Worm (Caenorhabditis elegans) whole organism, L3 larva: ENCODE data around the gene T09A12.1.

Source experiments
- R02D3.7 ChIP-seq: fragments of 150-350 bp; optimal IDR thresholded peaks from 2 replicates; lab custom pipeline; 2014; ENCODE audit warnings: missing biosample characterization, missing genetic modification characterization
- ZK546.5 ChIP-seq: sonication (generic microtip); optimal IDR thresholded peaks from 2 replicates; lab custom pipeline; 2017; ENCODE audit warnings: missing biosample characterization, missing genetic modification characterization
- aly-2 ChIP-seq: fragments of 150-350 bp; optimal IDR thresholded peaks from 2 replicates; lab custom pipeline; 2014; ENCODE audit warnings: missing biosample characterization, missing genetic modification characterization
- ama-1 ChIP-seq: fragments of 150-350 bp; optimal IDR thresholded peaks from 2 replicates; lab custom pipeline; 2018
- ceh-16 ChIP-seq: sonication (generic microtip); optimal IDR thresholded peaks from 2 replicates; lab custom pipeline; 2017; ENCODE audit warnings: missing biosample characterization, missing genetic modification characterization
- daf-12 ChIP-seq: fragments of 150-350 bp; optimal IDR thresholded peaks from 2 replicates; lab custom pipeline; 2014; ENCODE audit warnings: missing biosample characterization, missing genetic modification reagents, missing genetic modification characterization
- egl-5 ChIP-seq: fragments of 150-350 bp; optimal IDR thresholded peaks from 2 replicates; lab custom pipeline; 2017; ENCODE audit warnings: missing biosample characterization, missing genetic modification reagents, missing genetic modification characterization, inconsistent platforms
- elt-1 ChIP-seq: fragments of 150-350 bp; optimal IDR thresholded peaks from 2 replicates; lab custom pipeline; 2014; ENCODE audit warnings: missing biosample characterization, missing genetic modification characterization
- elt-2 ChIP-seq: sonication (generic microtip); optimal IDR thresholded peaks from 2 replicates; lab custom pipeline; 2016; ENCODE audit warnings: missing genetic modification reagents, mild to moderate bottlenecking, missing genetic modification characterization, missing compliant biosample characterization
- eor-1 ChIP-seq, 2 experiments: fragments of 150-350 bp; optimal IDR thresholded peaks; 2 replicates each; lab custom pipeline; 2014 to 2018; ENCODE audit warnings: missing biosample characterization in 2 of 2, missing genetic modification characterization in 2 of 2
- fkh-10 ChIP-seq: sonication (generic microtip); optimal IDR thresholded peaks from 2 replicates; lab custom pipeline; 2017; ENCODE audit warnings: missing biosample characterization, missing genetic modification reagents, missing genetic modification characterization
- fkh-2 ChIP-seq: fragments of 150-350 bp; optimal IDR thresholded peaks from 2 replicates; lab custom pipeline; 2014; ENCODE audit warnings: missing biosample characterization, missing genetic modification reagents, missing genetic modification characterization
- fos-1 ChIP-seq: fragments of 150-350 bp; optimal IDR thresholded peaks from 2 replicates; lab custom pipeline; 2014; ENCODE audit warnings: missing biosample characterization, missing genetic modification characterization
- hmg-11 ChIP-seq: sonication (generic microtip); optimal IDR thresholded peaks from 2 replicates; lab custom pipeline; 2016; ENCODE audit warnings: missing genetic modification characterization, missing compliant biosample characterization
- jun-1 ChIP-seq: fragments of 150-350 bp; optimal IDR thresholded peaks from 2 replicates; lab custom pipeline; 2014; ENCODE audit warnings: missing biosample characterization, missing genetic modification reagents, missing genetic modification characterization
- lin-15B ChIP-seq: fragments of 150-350 bp; optimal IDR thresholded peaks from 2 replicates; lab custom pipeline; 2014; ENCODE audit warnings: missing biosample characterization, missing genetic modification characterization
- lin-39 ChIP-seq: fragments of 150-350 bp; optimal IDR thresholded peaks from 2 replicates; lab custom pipeline; 2018; ENCODE audit warnings: missing biosample characterization, missing genetic modification reagents, missing genetic modification characterization
- lsy-12 ChIP-seq: sonication (generic microtip); optimal IDR thresholded peaks from 2 replicates; lab custom pipeline; 2016; ENCODE audit warnings: mild to moderate bottlenecking, missing genetic modification characterization, missing compliant biosample characterization
- mdl-1 ChIP-seq: fragments of 150-350 bp; optimal IDR thresholded peaks from 2 replicates; lab custom pipeline; 2014; ENCODE audit warnings: missing biosample characterization, missing genetic modification characterization
- mml-1 ChIP-seq: fragments of 150-350 bp; sonication (generic microtip); optimal IDR thresholded peaks from 3 replicates; lab custom pipeline; 2014; ENCODE audit warnings: missing biosample characterization, missing genetic modification characterization
- nfya-1 ChIP-seq: sonication (generic microtip); optimal IDR thresholded peaks from 2 replicates; lab custom pipeline; 2017; ENCODE audit warnings: missing genetic modification characterization, mild to moderate bottlenecking, missing compliant biosample characterization, antibody characterized with exemption, moderate library complexity; ENCODE audit not compliant: insufficient read depth
- nhr-11 ChIP-seq: fragments of 150-350 bp; optimal IDR thresholded peaks from 2 replicates; lab custom pipeline; 2014; ENCODE audit warnings: missing biosample characterization, missing genetic modification characterization
- nhr-12 ChIP-seq: fragments of 150-350 bp; optimal IDR thresholded peaks from 2 replicates; lab custom pipeline; 2014; ENCODE audit warnings: missing biosample characterization, missing genetic modification characterization
- nhr-25 ChIP-seq: sonication (generic microtip); optimal IDR thresholded peaks from 2 replicates; lab custom pipeline; 2017; ENCODE audit warnings: missing biosample characterization, missing genetic modification characterization
- nhr-28 ChIP-seq: fragments of 150-350 bp; optimal IDR thresholded peaks from 2 replicates; lab custom pipeline; 2014; ENCODE audit warnings: missing biosample characterization, missing genetic modification characterization
- nhr-43 ChIP-seq: sonication (generic microtip); optimal IDR thresholded peaks from 2 replicates; lab custom pipeline; 2016; ENCODE audit warnings: mild to moderate bottlenecking, missing genetic modification characterization, missing compliant biosample characterization; ENCODE audit not compliant: poor library complexity, severe bottlenecking
- nhr-67 ChIP-seq: fragments of 150-350 bp; optimal IDR thresholded peaks from 2 replicates; lab custom pipeline; 2014; ENCODE audit warnings: missing biosample characterization, missing genetic modification characterization
- nhr-76 ChIP-seq: fragments of 150-350 bp; sonication (generic microtip); optimal IDR thresholded peaks from 5 replicates; lab custom pipeline; 2014; ENCODE audit warnings: missing biosample characterization, missing genetic modification characterization
- pha-4 ChIP-seq: fragments of 150-350 bp; optimal IDR thresholded peaks from 2 replicates; lab custom pipeline; 2014; ENCODE audit warnings: missing biosample characterization, missing genetic modification reagents, missing genetic modification characterization
- sea-2 ChIP-seq: fragments of 150-350 bp; sonication (generic microtip); optimal IDR thresholded peaks from 4 replicates; lab custom pipeline; 2014; ENCODE audit warnings: missing biosample characterization, missing genetic modification reagents, missing genetic modification characterization
- skn-1 ChIP-seq: fragments of 150-350 bp; optimal IDR thresholded peaks from 2 replicates; lab custom pipeline; 2014; ENCODE audit warnings: missing biosample characterization, missing genetic modification characterization
- tbx-2 ChIP-seq: sonication (generic microtip); optimal IDR thresholded peaks from 2 replicates; lab custom pipeline; 2016; ENCODE audit warnings: mild to moderate bottlenecking, missing genetic modification characterization, missing compliant biosample characterization
- unc-62 ChIP-seq: fragments of 150-350 bp; sonication (generic microtip); optimal IDR thresholded peaks from 4 replicates; lab custom pipeline; 2014; ENCODE audit warnings: missing biosample characterization, missing genetic modification reagents, missing genetic modification characterization
- ztf-4 ChIP-seq: fragments of 150-350 bp; optimal IDR thresholded peaks from 2 replicates; lab custom pipeline; 2014; ENCODE audit warnings: missing biosample characterization, missing genetic modification characterization

The T09A12.1 gene

DNA sequence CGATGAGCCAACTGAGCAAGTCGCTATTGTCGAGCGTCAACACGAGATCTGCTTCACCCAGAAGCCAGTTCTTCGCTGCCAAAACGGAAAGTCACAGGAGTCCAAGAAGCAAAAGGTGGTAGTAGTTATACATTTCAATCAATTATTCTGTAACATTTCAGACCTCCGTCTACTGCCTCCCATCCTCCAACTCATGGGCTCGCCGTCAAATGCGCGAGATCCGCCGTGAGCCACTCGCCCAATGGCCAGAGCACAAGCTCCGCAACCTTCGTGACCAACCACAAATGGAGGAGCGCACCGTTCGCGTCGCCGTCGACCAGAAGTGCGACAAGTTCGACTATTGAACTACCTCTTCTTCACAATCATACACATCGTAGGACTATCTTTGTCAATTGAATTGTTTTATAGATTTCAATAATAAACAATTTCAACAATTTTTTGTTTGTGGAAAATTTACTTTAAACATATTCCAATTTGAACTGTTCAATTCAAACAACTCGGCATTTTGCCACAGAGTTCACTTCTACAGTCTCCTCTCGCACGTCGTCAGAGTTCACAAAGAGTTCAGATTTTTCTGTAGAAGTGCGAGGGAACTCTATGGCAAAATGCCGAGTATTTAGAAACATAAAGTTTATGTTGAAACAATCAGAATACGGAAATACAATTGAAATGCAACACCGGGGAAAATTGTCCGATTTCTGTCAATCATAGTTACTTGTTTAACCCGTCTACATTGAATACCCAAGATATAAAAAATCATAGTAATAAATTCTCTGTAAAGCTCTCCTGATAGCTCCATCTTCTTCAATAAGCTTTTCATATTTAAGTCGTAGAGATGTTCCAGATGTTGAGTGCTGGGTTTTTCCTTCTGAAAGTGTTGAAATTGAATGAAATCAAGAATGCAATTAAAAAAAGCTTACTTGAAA, 22.1 kb downstream of the T09A12.1 start:
- TF ChIP-seq ztf-4 (tag; lab: Kevin White, UChicago) = no peak
- no peak for TF ChIP-seq eor-1 (tag; optimal IDR thresholded peaks at IDR 0.05; lab: Kevin White, UChicago)
- TF ChIP-seq lin-39 = no peak
- no peak for TF ChIP-seq nhr-67 (tag; lab: Kevin White, UChicago)
- TF ChIP-seq ceh-16 = no peak
- TF ChIP-seq fkh-10 (GFP tag; lab: Kevin White, UChicago) = no peak
- no peak for TF ChIP-seq mml-1 (tag; lab: Kevin White, UChicago)
- no peak for TF ChIP-seq elt-2
- no peak for TF ChIP-seq unc-62 (GFP tag; lab: Kevin White, UChicago)
- no peak for TF ChIP-seq tbx-2 (tag; lab: Kevin White, UChicago)
- no peak for TF ChIP-seq ZK546.5
- no peak for TF ChIP-seq pha-4 (tag; lab: Kevin White, UChicago)
- no peak for TF ChIP-seq lsy-12 (tag; lab: Kevin White, UChicago)

- no peak for TF ChIP-seq hmg-11 (tag; lab: Kevin White, UChicago)
Measured at ce11 chrIV:8268024-8268423, 23.8 kb downstream of the T09A12.1 start, which contains the start of the genes K07H8.5 and K07H8.8. K07H8.5 (plus strand) TSS chrIV:8268324. K07H8.8 (minus strand) TSS chrIV:8268412.

- TF ChIP-seq R02D3.7 (no peak), elt-1 (tag; lab: Kevin White, UChicago) (peak; percentile 66)
Measured at ce11 chrIV:8273334-8273733, 29.1 kb downstream of the T09A12.1 start.

DNA sequence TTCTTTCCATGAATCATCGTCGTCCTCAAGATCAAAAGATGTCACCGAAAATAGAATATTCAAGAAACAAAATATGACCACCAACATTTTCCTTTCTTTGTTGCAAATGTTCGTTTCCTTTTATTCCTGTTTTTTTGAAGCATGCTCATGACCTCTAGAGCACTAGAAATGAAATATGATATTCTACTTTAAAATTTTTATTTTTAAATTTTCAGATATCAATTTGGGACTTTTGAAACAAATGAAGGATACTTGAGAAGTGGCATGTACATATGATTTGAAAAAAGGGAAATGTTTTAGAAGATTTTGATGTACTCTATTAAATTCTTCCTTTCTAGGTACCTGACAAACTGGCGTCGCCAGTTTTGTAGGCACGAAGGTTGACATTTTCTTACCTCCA, 31.0 kb downstream of the T09A12.1 start, which contains the start of gene K07H8.11:
Gene K07H8.11 (minus strand): TSS at position 101 of the 400 bp plus-strand sequence.
- TF ChIP-seq mml-1 (tag; lab: Kevin White, UChicago) = no peak
- no peak for TF ChIP-seq ama-1 (lab: Kevin White, UChicago)
- no peak for TF ChIP-seq hmg-11 (tag; lab: Kevin White, UChicago)
- TF ChIP-seq daf-12 = no peak
- TF ChIP-seq egl-5 (tag; lab: Kevin White, UChicago) = no peak
- no peak for TF ChIP-seq jun-1 (tag; lab: Kevin White, UChicago)
- TF ChIP-seq skn-1 (tag; lab: Kevin White, UChicago) = no peak
- TF ChIP-seq ZK546.5 = no peak
- no peak for TF ChIP-seq mdl-1
- TF ChIP-seq ceh-16 = no peak
- TF ChIP-seq fos-1 (tag; lab: Kevin White, UChicago) = no peak
- TF ChIP-seq nhr-28 = no peak

- no peak for TF ChIP-seq tbx-2 (tag; lab: Kevin White, UChicago)
- no peak for TF ChIP-seq nhr-67 (tag; lab: Kevin White, UChicago)
- no peak for TF ChIP-seq nhr-25 (tag; lab: Kevin White, UChicago)
- no peak for TF ChIP-seq ama-1 (lab: Kevin White, UChicago)
- TF ChIP-seq nhr-43 (tag; lab: Kevin White, UChicago) = no peak
- no peak for TF ChIP-seq nhr-12 (tag; lab: Kevin White, UChicago)
- TF ChIP-seq unc-62 (GFP tag; lab: Kevin White, UChicago) = no peak
- TF ChIP-seq sea-2 (GFP tag; lab: Kevin White, UChicago) = no peak
- TF ChIP-seq nhr-11 (tag; lab: Kevin White, UChicago) = no peak
- TF ChIP-seq aly-2 (tag; lab: Kevin White, UChicago) = no peak
- TF ChIP-seq R02D3.7 = no peak
- TF ChIP-seq lin-39 = no peak
- TF ChIP-seq, all 47 proteins: peak for 0
Measured at ce11 chrIV:8276609-8277008, 32.4 kb downstream of the T09A12.1 start, which contains the start of gene K07H8.12. K07H8.12 (minus strand) TSS chrIV:8276709.

ce11 chrIV:8283214-8283613, 39.0 kb downstream of the T09A12.1 start:
- TF ChIP-seq R02D3.7 = no peak
- no peak for TF ChIP-seq nhr-25 (tag; lab: Kevin White, UChicago)
- no peak for TF ChIP-seq fkh-2 (tag; lab: Kevin White, UChicago)
- no peak for TF ChIP-seq nhr-12 (tag; lab: Kevin White, UChicago)
- TF ChIP-seq nhr-28 = no peak
- no peak for TF ChIP-seq hmg-11 (tag; lab: Kevin White, UChicago)
- no peak for TF ChIP-seq nhr-76
- no peak for TF ChIP-seq lsy-12 (tag; lab: Kevin White, UChicago)
- TF ChIP-seq daf-12 = no peak
- no peak for TF ChIP-seq nhr-67 (tag; lab: Kevin White, UChicago)
- no peak for TF ChIP-seq lin-15B (tag; lab: Kevin White, UChicago)
- no peak for TF ChIP-seq nfya-1 (tag; lab: Kevin White, UChicago)
- TF ChIP-seq pha-4 (tag; lab: Kevin White, UChicago) = no peak
